Worm (Caenorhabditis elegans) whole organism, young adult: Measurements from ENCODE around the gene F44F4.9.

Experiments used
- B0019.2 ChIP-seq: fragments of 200-800 bp; sonication (Bioruptor generic); conservative IDR thresholded peaks from 2 replicates; pipeline ENCODE4 v1.3.6; 2022; ENCODE audit warnings: missing genetic modification reagents, missing genetic modification characterization, missing compliant biosample characterization
- B0035.1 ChIP-seq: sonication (generic microtip); optimal IDR thresholded peaks from 2 replicates; lab custom pipeline; 2016; ENCODE audit warnings: missing genetic modification characterization, mild to moderate bottlenecking, missing compliant biosample characterization, missing genotype, missing genetic modification reagents
- F23B12.7 ChIP-seq: sonication (generic microtip); optimal IDR thresholded peaks from 2 replicates; lab custom pipeline; 2017; ENCODE audit warnings: missing genetic modification characterization, mild to moderate bottlenecking, missing compliant biosample characterization, antibody characterized with exemption, moderate library complexity; ENCODE audit not compliant: insufficient read depth
- F49E8.2 ChIP-seq: sonication (generic microtip); optimal IDR thresholded peaks from 3 replicates; lab custom pipeline; 2017; ENCODE audit warnings: missing genetic modification characterization, mild to moderate bottlenecking, missing compliant biosample characterization, antibody characterized with exemption, moderate library complexity; ENCODE audit not compliant: insufficient read depth
- F52B5.7 ChIP-seq: sonication (generic microtip); optimal IDR thresholded peaks from 2 replicates; lab custom pipeline; 2016; ENCODE audit warnings: mild to moderate bottlenecking, missing genetic modification characterization, missing compliant biosample characterization
- K11D2.4 ChIP-seq: fragments of 200-800 bp; sonication (Bioruptor generic); IDR thresholded peaks from 2 replicates; pipeline ENCODE4 v1.3.6; 2022; ENCODE audit warnings: missing genetic modification reagents, missing genetic modification characterization, missing compliant biosample characterization
- K12H6.12 ChIP-seq: fragments of 200-800 bp; sonication (Bioruptor generic); optimal IDR thresholded peaks from 2 replicates; lab custom pipeline; 2018; ENCODE audit warnings: mild to moderate bottlenecking, missing genetic modification characterization, missing compliant biosample characterization
- T07F8.4 ChIP-seq: sonication (generic microtip); optimal IDR thresholded peaks from 2 replicates; lab custom pipeline; 2016; ENCODE audit warnings: mild to moderate bottlenecking, missing genetic modification characterization, moderate library complexity, missing compliant biosample characterization
- T26A5.8 ChIP-seq: sonication (generic microtip); optimal IDR thresholded peaks from 2 replicates; lab custom pipeline; 2016; ENCODE audit warnings: missing genetic modification characterization, missing compliant biosample characterization
- Y53F4B.3 ChIP-seq: fragments of 200-800 bp; sonication (Bioruptor generic); IDR thresholded peaks from 2 replicates; pipeline ENCODE4 v1.3.6; 2022; ENCODE audit warnings: missing genetic modification reagents, missing genetic modification characterization, missing compliant biosample characterization
- Y53G8AR.9 ChIP-seq: fragments of 200-800 bp; sonication (Bioruptor generic); conservative IDR thresholded peaks from 2 replicates; pipeline ENCODE4 v1.3.6; 2022; ENCODE audit warnings: missing genetic modification reagents, missing genetic modification characterization, missing compliant biosample characterization
- Y56A3A.18 ChIP-seq: fragments of 200-800 bp; sonication (Bioruptor generic); IDR thresholded peaks from 2 replicates; pipeline ENCODE4 v1.3.6; 2022; ENCODE audit warnings: missing genetic modification reagents, missing genetic modification characterization, missing compliant biosample characterization
- Y79H2A.3 ChIP-seq: fragments of 200-800 bp; sonication (Bioruptor generic); conservative IDR thresholded peaks from 2 replicates; pipeline ENCODE4 v1.3.6; 2022; ENCODE audit warnings: missing genetic modification reagents, missing genetic modification characterization, missing compliant biosample characterization
- ZK185.1 ChIP-seq: sonication (generic microtip); optimal IDR thresholded peaks from 2 replicates; lab custom pipeline; 2016; ENCODE audit warnings: mild to moderate bottlenecking, missing genetic modification characterization, missing compliant biosample characterization; ENCODE audit not compliant: poor library complexity, severe bottlenecking
- ama-1 ChIP-seq, 3 experiments: fragments of 150-350 bp in 1 of 3; sonication (generic microtip) in 2 of 3; optimal IDR thresholded peaks; 2 replicates each; lab custom pipeline; 2014 to 2018; ENCODE audit warnings: missing biosample characterization in 2 of 3, missing genetic modification characterization in 2 of 3, missing genetic modification reagents in 2 of 3
- aptf-2 ChIP-seq: fragments of 200-800 bp; sonication (Bioruptor generic); conservative IDR thresholded peaks from 2 replicates; pipeline ENCODE4 v1.3.6; 2022; ENCODE audit warnings: missing genetic modification reagents, missing genetic modification characterization, missing compliant biosample characterization
- attf-3 ChIP-seq: fragments of 200-800 bp; sonication (Bioruptor generic); conservative IDR thresholded peaks from 2 replicates; pipeline ENCODE4 v1.3.6; 2022; ENCODE audit warnings: missing genetic modification reagents, missing genetic modification characterization, missing compliant biosample characterization
- ceh-27 ChIP-seq: fragments of 200-800 bp; sonication (Bioruptor generic); optimal IDR thresholded peaks from 2 replicates; lab custom pipeline; 2018; ENCODE audit warnings: mild to moderate bottlenecking, missing genetic modification characterization, moderate library complexity, missing compliant biosample characterization
- ceh-40 ChIP-seq: fragments of 200-800 bp; sonication (Bioruptor generic); IDR thresholded peaks from 2 replicates; pipeline ENCODE4 v1.3.6; 2022; ENCODE audit warnings: missing genetic modification characterization, missing compliant biosample characterization
- chd-7 ChIP-seq: sonication (generic microtip); optimal IDR thresholded peaks from 2 replicates; lab custom pipeline; 2016; ENCODE audit warnings: mild to moderate bottlenecking, missing genetic modification characterization, moderate library complexity, missing compliant biosample characterization
- dox-1 ChIP-seq: fragments of 200-800 bp; sonication (Bioruptor generic); IDR thresholded peaks from 2 replicates; pipeline ENCODE4 v1.3.6; 2022; ENCODE audit warnings: missing genetic modification reagents, missing genetic modification characterization, missing compliant biosample characterization
- dpff-1 ChIP-seq: sonication (generic microtip); optimal IDR thresholded peaks from 2 replicates; lab custom pipeline; 2017; ENCODE audit warnings: mild to moderate bottlenecking, missing genetic modification characterization, missing compliant biosample characterization
- efl-1 ChIP-seq: fragments of 150-350 bp; optimal IDR thresholded peaks from 2 replicates; lab custom pipeline; 2014; ENCODE audit warnings: missing biosample characterization, missing genetic modification reagents, missing genetic modification characterization
- egl-18 ChIP-seq: fragments of 200-800 bp; sonication (Bioruptor generic); IDR thresholded peaks from 2 replicates; pipeline ENCODE4 v1.3.6; 2022; ENCODE audit warnings: missing genetic modification reagents, missing genetic modification characterization, missing compliant biosample characterization
- ekl-4 ChIP-seq: fragments of 200-800 bp; sonication (Bioruptor generic); IDR thresholded peaks from 2 replicates; pipeline ENCODE4 v1.3.6; 2022; ENCODE audit warnings: missing genetic modification reagents, missing genetic modification characterization, missing compliant biosample characterization
- gei-17 ChIP-seq: fragments of 200-800 bp; sonication (Bioruptor generic); optimal IDR thresholded peaks from 2 replicates; lab custom pipeline; 2018; ENCODE audit warnings: mild to moderate bottlenecking, missing genetic modification characterization, missing compliant biosample characterization
- hlh-12 ChIP-seq: sonication (generic microtip); optimal IDR thresholded peaks from 2 replicates; lab custom pipeline; 2016; ENCODE audit warnings: missing genetic modification characterization, missing compliant biosample characterization
- hrde-1 ChIP-seq: sonication (generic microtip); optimal IDR thresholded peaks from 2 replicates; lab custom pipeline; 2016; ENCODE audit warnings: missing genetic modification characterization, mild to moderate bottlenecking, missing compliant biosample characterization, moderate library complexity, missing genotype, missing genetic modification reagents, borderline replicate concordance
- lin-26 ChIP-seq: fragments of 200-800 bp; sonication (Bioruptor generic); IDR thresholded peaks from 2 replicates; pipeline ENCODE4 v1.3.6; 2022; ENCODE audit warnings: missing genetic modification reagents, missing genetic modification characterization, missing compliant biosample characterization
- madf-10 ChIP-seq: sonication (generic microtip); optimal IDR thresholded peaks from 2 replicates; lab custom pipeline; 2016; ENCODE audit warnings: mild to moderate bottlenecking, missing genetic modification characterization, missing compliant biosample characterization
- madf-3 ChIP-seq: fragments of 200-800 bp; sonication (Bioruptor generic); IDR thresholded peaks from 2 replicates; pipeline ENCODE4 v1.3.6; 2022; ENCODE audit warnings: missing genetic modification reagents, missing genetic modification characterization, missing compliant biosample characterization
- madf-6 ChIP-seq: fragments of 200-800 bp; sonication (Bioruptor generic); IDR thresholded peaks from 2 replicates; pipeline ENCODE4 v1.3.6; 2022; ENCODE audit warnings: missing genetic modification reagents, missing genetic modification characterization, missing compliant biosample characterization
- madf-8 ChIP-seq: fragments of 200-800 bp; sonication (Bioruptor generic); conservative IDR thresholded peaks from 2 replicates; pipeline ENCODE4 v1.3.6; 2022; ENCODE audit warnings: missing genetic modification reagents, missing genetic modification characterization, missing compliant biosample characterization
- nhr-179 ChIP-seq: sonication (generic microtip); optimal IDR thresholded peaks from 2 replicates; lab custom pipeline; 2016; ENCODE audit warnings: mild to moderate bottlenecking, missing genetic modification characterization, missing compliant biosample characterization
- nhr-80 ChIP-seq: sonication (generic microtip); optimal IDR thresholded peaks from 2 replicates; lab custom pipeline; 2016; ENCODE audit warnings: missing genetic modification characterization, missing compliant biosample characterization
- rcor-1 ChIP-seq: fragments of 200-800 bp; sonication (Bioruptor generic); IDR thresholded peaks from 2 replicates; pipeline ENCODE4 v1.3.6; 2022; ENCODE audit warnings: missing genetic modification reagents, missing genetic modification characterization, missing compliant biosample characterization
- repo-1 ChIP-seq: sonication (generic microtip); optimal IDR thresholded peaks from 2 replicates; lab custom pipeline; 2017; ENCODE audit warnings: mild to moderate bottlenecking, missing genetic modification characterization, missing compliant biosample characterization
- snpc-3.4 ChIP-seq: sonication (generic microtip); optimal IDR thresholded peaks from 2 replicates; lab custom pipeline; 2017; ENCODE audit warnings: missing genetic modification characterization, mild to moderate bottlenecking, missing compliant biosample characterization, antibody characterized with exemption, moderate library complexity, missing genotype, missing genetic modification reagents
- snpc-4 ChIP-seq, 5 experiments: fragments of 150-350 bp in 1 of 5; sonication (generic microtip) in 4 of 5; optimal IDR thresholded peaks; 2 replicates each; lab custom pipeline; 2014 to 2018; ENCODE audit warnings: missing genetic modification characterization in 5 of 5, missing biosample characterization in 3 of 5, antibody characterized with exemption in 2 of 5, mild to moderate bottlenecking in 2 of 5, missing compliant biosample characterization in 2 of 5, missing genotype in 2 of 5, moderate library complexity in 2 of 5, missing genetic modification reagents in 1 of 5
- sptf-2 ChIP-seq: fragments of 200-800 bp; sonication (Bioruptor generic); optimal IDR thresholded peaks from 2 replicates; lab custom pipeline; 2018; ENCODE audit warnings: mild to moderate bottlenecking, missing genetic modification characterization, missing compliant biosample characterization
- xnd-1 ChIP-seq: sonication (generic microtip); optimal IDR thresholded peaks from 2 replicates; lab custom pipeline; 2016; ENCODE audit warnings: missing genotype, missing genetic modification reagents, missing genetic modification characterization, missing compliant biosample characterization
- zim-3 ChIP-seq: sonication (generic microtip); optimal IDR thresholded peaks from 2 replicates; lab custom pipeline; 2017; ENCODE audit warnings: mild to moderate bottlenecking, missing genetic modification characterization, moderate library complexity, missing compliant biosample characterization
- ztf-25 ChIP-seq: fragments of 200-800 bp; sonication (Bioruptor generic); IDR thresholded peaks from 2 replicates; pipeline ENCODE4 v1.3.6; 2022; ENCODE audit warnings: missing genetic modification reagents, missing genetic modification characterization, missing compliant biosample characterization
- ztf-26 ChIP-seq: sonication (generic microtip); optimal IDR thresholded peaks from 2 replicates; lab custom pipeline; 2017; ENCODE audit warnings: missing genetic modification characterization, missing compliant biosample characterization
- ztf-28 ChIP-seq: fragments of 200-800 bp; sonication (Bioruptor generic); IDR thresholded peaks from 2 replicates; pipeline ENCODE4 v1.3.6; 2022; ENCODE audit warnings: missing genetic modification reagents, missing genetic modification characterization, missing compliant biosample characterization

F44F4.9 gene

DNA sequence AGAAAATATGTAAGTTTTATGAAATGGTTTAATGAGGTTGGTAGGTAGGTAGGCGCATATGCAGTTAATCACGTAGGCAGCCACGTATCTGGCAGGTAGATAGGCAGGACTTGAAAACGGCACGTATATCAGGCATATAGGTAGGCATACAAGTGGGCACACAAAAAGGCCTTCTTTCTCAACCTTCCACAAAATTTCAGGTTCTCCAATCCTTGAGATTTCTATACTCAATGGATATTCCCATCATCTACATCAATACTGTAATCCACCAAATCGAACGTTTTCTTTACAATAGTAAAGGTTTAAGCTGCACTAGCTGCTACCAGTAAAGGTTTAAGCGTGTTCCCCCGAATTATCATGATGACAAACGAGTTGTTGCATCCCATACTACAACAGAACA, 16.7 kb upstream of the F44F4.9 start:
- no peak for TF ChIP-seq F49E8.2 (tag; lab: Kevin White, UChicago)
- TF ChIP-seq Y79H2A.3 (GFP tag; lab: Robert Waterston, UW), result peak; percentile 92
- TF ChIP-seq F52B5.7 (tag; lab: Kevin White, UChicago), result no peak
- TF ChIP-seq Y53G8AR.9, result peak; percentile 20; the same call in 1 of the 2 replicates
- no peak for TF ChIP-seq snpc-4 (GFP tag; optimal IDR thresholded peaks at IDR 0.05; lab: Kevin White, UChicago)
- TF ChIP-seq snpc-4 (tag; optimal IDR thresholded peaks at IDR 0.05; lab: Kevin White, UChicago), result no peak
- TF ChIP-seq nhr-179, result no peak
- peak; percentile 53 for TF ChIP-seq madf-6
- TF ChIP-seq B0019.2 (GFP tag; lab: Robert Waterston, UW), result no peak
- 0 out of 2 replicates have a peak, but pooled peaks have one; percentile 16 for TF ChIP-seq dox-1 (GFP tag; lab: Robert Waterston, UW)
- no peak for TF ChIP-seq hlh-12 (tag; lab: Kevin White, UChicago)
- TF ChIP-seq lin-26, result no peak
- TF ChIP-seq F23B12.7 (tag; lab: Kevin White, UChicago), result no peak
- no peak for TF ChIP-seq efl-1 (GFP tag; lab: Kevin White, UChicago)
- no peak for TF ChIP-seq B0035.1
- TF ChIP-seq ekl-4 (GFP tag; lab: Robert Waterston, UW), result peak; percentile 53; the same call in 1 of the 2 replicates
- TF ChIP-seq ztf-28, result no peak
- no peak for TF ChIP-seq dpff-1 (tag; lab: Kevin White, UChicago)
- TF ChIP-seq hrde-1, result no peak
- peak; percentile 19 for TF ChIP-seq xnd-1 (tag; lab: Kevin White, UChicago)
- no peak for TF ChIP-seq T26A5.8 (tag; lab: Kevin White, UChicago)
- peak; percentile 13; the same call in 1 of the 2 replicates for TF ChIP-seq rcor-1 (GFP tag; lab: Robert Waterston, UW)
- TF ChIP-seq K12H6.12 (tag; lab: Kevin White, UChicago), result no peak
- TF ChIP-seq madf-10, result no peak
- no peak for TF ChIP-seq Y53F4B.3
- no peak for TF ChIP-seq sptf-2
- TF ChIP-seq madf-8 (GFP tag; lab: Robert Waterston, UW), result peak; percentile 9; the same call in 1 of the 2 replicates
- no peak for TF ChIP-seq nhr-80
- TF ChIP-seq chd-7 (tag; lab: Kevin White, UChicago), result no peak
- TF ChIP-seq, all 124 proteins: peak for 8

ce11 chrII:10930678-10931650, 15.3 kb upstream of the F44F4.9 start:
- TF ChIP-seq ztf-26 (tag; lab: Kevin White, UChicago) (peak; percentile 11), nhr-80 (no peak), ceh-27 (no peak), ZK185.1 (tag; lab: Kevin White, UChicago) (no peak), madf-3 (GFP tag; lab: Robert Waterston, UW) (0 out of 2 replicates have a peak, but pooled peaks have one; percentile 57), zim-3 (tag; lab: Kevin White, UChicago) (no peak), Y56A3A.18 (GFP tag; lab: Robert Waterston, UW) (no peak), aptf-2 (GFP tag; lab: Robert Waterston, UW) (no peak), chd-7 (tag; lab: Kevin White, UChicago) (no peak), Y79H2A.3 (GFP tag; lab: Robert Waterston, UW) (no peak), ztf-25 (GFP tag; lab: Robert Waterston, UW) (no peak), ama-1 (optimal IDR thresholded peaks at IDR 0.05; lab: Kevin White, UChicago) (peak; percentile 28), ama-1 (GFP tag; optimal IDR thresholded peaks at IDR 0.05; lab: Kevin White, UChicago) (no peak), gei-17 (no peak), T07F8.4 (tag; lab: Kevin White, UChicago) (no peak), K11D2.4 (peak; percentile 27; the same call in 1 of the 2 replicates), sptf-2 (no peak), repo-1 (peak; percentile 6), ceh-40 (0 out of 2 replicates have a peak, but pooled peaks have one; percentile 15), egl-18 (GFP tag; lab: Robert Waterston, UW) (0 out of 2 replicates have a peak, but pooled peaks have one; percentile 64), snpc-3.4 (tag; lab: Kevin White, UChicago) (no peak), attf-3 (GFP tag; lab: Robert Waterston, UW) (no peak)
